Worm (Caenorhabditis elegans) whole organism, L4 larva: ENCODE measurements around the gene W04E12.2.
A peak's percentile ranks its signal among the peaks of the same experiment; 100 is the strongest.

ENCODE experiments used
- R02D3.7 ChIP-seq: fragments of 150-350 bp; sonication (generic microtip); optimal IDR thresholded peaks from 3 replicates; lab custom pipeline; 2014; ENCODE audit warnings: missing biosample characterization, missing genetic modification characterization
- ZK546.5 ChIP-seq, 2 experiments: sonication (generic microtip); optimal IDR thresholded peaks; 2 replicates each; lab custom pipeline; 2017; ENCODE audit warnings: missing biosample characterization in 2 of 2, missing genetic modification characterization in 2 of 2
- attf-4 ChIP-seq: sonication (generic microtip); optimal IDR thresholded peaks from 3 replicates; lab custom pipeline; 2017; ENCODE audit warnings: missing biosample characterization, missing genetic modification characterization
- ceh-28 ChIP-seq: fragments of 150-350 bp; optimal IDR thresholded peaks from 2 replicates; lab custom pipeline; 2014; ENCODE audit warnings: missing biosample characterization, missing genetic modification reagents, missing genetic modification characterization
- nhr-237 ChIP-seq: sonication (generic microtip); optimal IDR thresholded peaks from 2 replicates; lab custom pipeline; 2017; ENCODE audit warnings: missing biosample characterization, missing genetic modification characterization
- pqm-1 ChIP-seq: sonication (generic microtip); optimal IDR thresholded peaks from 2 replicates; lab custom pipeline; 2017; ENCODE audit warnings: missing biosample characterization, missing genetic modification characterization
- unc-39 ChIP-seq: sonication (generic microtip); optimal IDR thresholded peaks from 2 replicates; lab custom pipeline; 2017; ENCODE audit warnings: missing biosample characterization, missing genetic modification characterization

The W04E12.2 gene

DNA sequence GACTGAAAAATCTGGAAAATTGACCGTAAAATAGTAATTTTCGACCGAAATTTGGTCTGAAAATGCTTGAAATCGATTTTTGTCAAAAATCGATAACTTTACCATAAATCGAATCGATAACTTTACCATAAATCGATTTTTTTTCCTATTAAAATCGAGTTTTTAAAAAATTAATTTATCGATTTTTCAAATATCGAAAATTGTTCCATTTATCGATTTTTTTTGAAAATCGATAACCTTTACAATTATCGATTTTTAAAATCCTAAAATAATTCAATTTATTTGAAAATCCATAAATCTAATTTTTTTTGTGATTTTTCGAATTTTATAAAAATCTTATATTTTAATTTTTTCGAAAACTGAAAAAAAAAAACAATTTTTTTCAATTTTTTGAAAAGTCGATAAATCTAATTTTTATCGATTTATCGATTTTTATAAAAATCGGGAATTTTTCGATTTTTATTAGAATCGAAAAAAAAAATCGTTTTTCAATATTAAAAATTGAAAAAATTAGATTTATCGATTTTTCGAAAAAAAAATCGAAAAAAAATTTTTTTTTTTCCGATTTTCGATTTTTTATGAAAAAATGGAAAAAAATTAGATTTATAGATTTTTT is 49.6 kb downstream of the W04E12.2 start:
- TF ChIP-seq attf-4 (tag; lab: Kevin White, UChicago) (no peak), unc-39 (no peak), ZK546.5 (tag; optimal IDR thresholded peaks at IDR 0.05; lab: Kevin White, UChicago) (no peak), R02D3.7 (tag; lab: Kevin White, UChicago) (no peak), pqm-1 (tag; lab: Kevin White, UChicago) (no peak), nhr-237 (tag; lab: Kevin White, UChicago) (no peak), ceh-28 (tag; lab: Kevin White, UChicago) (peak; percentile 88)
